Fruit fly (Drosophila melanogaster): ENCODE data around the gene 5-HT2A.

The 5-HT2A gene

dm6 chr3R:4658991-4659933 lies 46.6 kb downstream of the 5-HT2A start, which contains the start of gene smash (continued):
- TF ChIP-seq CG14860 (GFP tag; IDR thresholded peaks at IDR 0.05; ENCODE audit: partially characterized antibody) (peak; percentile 49; the same call in 2 of the 3 replicates), HHEX (GFP tag; optimal IDR thresholded peaks at IDR 0.05) (peak; percentile 14), CG4820 (GFP tag; optimal IDR thresholded peaks at IDR 0.05) (no peak), sc (optimal IDR thresholded peaks at IDR 0.05) (no peak), sc (GFP tag; optimal IDR thresholded peaks at IDR 0.05) (no peak), GATAe (GFP tag; conservative IDR thresholded peaks at IDR 0.05) (no peak), kni (GFP tag; optimal IDR thresholded peaks at IDR 0.05) (no peak), nerfin-2 (GFP tag; IDR thresholded peaks at IDR 0.05; ENCODE audit: partially characterized antibody) (peak; percentile 19; the same call in 1 of the 2 replicates), amos (GFP tag; IDR thresholded peaks at IDR 0.05; ENCODE audit: partially characterized antibody) (peak; percentile 61; the same call in 1 of the 2 replicates), Adf1 (GFP tag; IDR thresholded peaks at IDR 0.05) (peak; percentile 51; the same call in 1 of the 2 replicates), tap (tag; optimal IDR thresholded peaks at IDR 0.05) (peak; percentile 38), Nf-YB (GFP tag; optimal IDR thresholded peaks at IDR 0.05) (no peak), CG13424 (tag; optimal IDR thresholded peaks at IDR 0.05) (peak; percentile 2), cad (GFP tag; optimal IDR thresholded peaks at IDR 0.05) (peak; percentile 9), gro (GFP tag; optimal IDR thresholded peaks at IDR 0.05) (peak; percentile 80), dysf (GFP tag; IDR thresholded peaks at IDR 0.05) (no peak), pfk (GFP tag; optimal IDR thresholded peaks at IDR 0.05) (no peak), zfh1 (GFP tag; IDR thresholded peaks at IDR 0.05) (peak; percentile 16; the same call in 1 of the 3 replicates), klu (GFP tag; IDR thresholded peaks at IDR 0.05) (peak; percentile 16; the same call in 1 of the 2 replicates), dati (GFP tag; IDR thresholded peaks at IDR 0.05) (peak; percentile 9; the same call in 1 of the 2 replicates), Xbp1 (GFP tag; optimal IDR thresholded peaks at IDR 0.05) (peak; percentile 11), Awh (GFP tag; IDR thresholded peaks at IDR 0.05) (0 out of 2 replicates have a peak, but pooled peaks have one; percentile 11), nau (GFP tag; optimal IDR thresholded peaks at IDR 0.05) (peak; percentile 46), CG42726 (GFP tag; IDR thresholded peaks at IDR 0.05; ENCODE audit: partially characterized antibody) (peak; percentile 88), CG2712 (tag; optimal IDR thresholded peaks at IDR 0.05) (peak; percentile 14), fd102C (GFP tag; optimal IDR thresholded peaks at IDR 0.05) (peak; percentile 8), Dp (GFP tag; optimal IDR thresholded peaks at IDR 0.05) (peak; percentile 47), CG9727 (GFP tag; optimal IDR thresholded peaks at IDR 0.05) (peak; percentile 28), org-1 (GFP tag; optimal IDR thresholded peaks at IDR 0.05) (peak; percentile 52), CG3407 (GFP tag; optimal IDR thresholded peaks at IDR 0.05) (no peak), hb (GFP tag; IDR thresholded peaks at IDR 0.05; ENCODE audit: partially characterized antibody) (peak; percentile 65; the same call in 1 of the 3 replicates), stc (GFP tag; IDR thresholded peaks at IDR 0.05) (no peak; the same call in 1 of the 2 replicates), MBD-R2 (GFP tag; IDR thresholded peaks at IDR 0.05) (peak; percentile 54), bowl (GFP tag; IDR thresholded peaks at IDR 0.05) (no peak), CG15073 (GFP tag; optimal IDR thresholded peaks at IDR 0.05) (no peak), BtbVII (GFP tag; optimal IDR thresholded peaks at IDR 0.05) (peak; percentile 16), Ets65A (GFP tag) (peak; percentile 30), CG6175 (GFP tag; IDR thresholded peaks at IDR 0.05) (peak; percentile 52; the same call in 1 of the 3 replicates), CG30431 (GFP tag; optimal IDR thresholded peaks at IDR 0.05) (no peak), cwo (GFP tag; optimal IDR thresholded peaks at IDR 0.05) (peak; percentile 43), CG10267 (tag; optimal IDR thresholded peaks at IDR 0.05) (peak; percentile 48), ems (GFP tag; optimal IDR thresholded peaks at IDR 0.05) (peak; percentile 1), CG31224 (GFP tag; IDR thresholded peaks at IDR 0.05) (peak; percentile 27; the same call in 1 of the 2 replicates), lilli (GFP tag; optimal IDR thresholded peaks at IDR 0.05) (peak; percentile 48), CG31441 (GFP tag; IDR thresholded peaks at IDR 0.05) (peak; percentile 43; the same call in 1 of the 2 replicates), Hsf (GFP tag; optimal IDR thresholded peaks at IDR 0.05) (no peak), CG3281 (GFP tag; optimal IDR thresholded peaks at IDR 0.05) (no peak), Ssrp (tag; optimal IDR thresholded peaks at IDR 0.05) (no peak)
